Worm (Caenorhabditis elegans) whole organism, late embryonic: ENCODE data around the gene adh-1.

Experiments used
- ahr-1 ChIP-seq: sonication (generic microtip); optimal IDR thresholded peaks from 2 replicates; lab custom pipeline; 2016; ENCODE audit warnings: missing genetic modification characterization, missing compliant biosample characterization
- ceh-14 ChIP-seq: sonication (generic microtip); optimal IDR thresholded peaks from 2 replicates; lab custom pipeline; 2016; ENCODE audit warnings: missing genotype, missing genetic modification characterization, missing compliant biosample characterization
- ceh-24 ChIP-seq: sonication (generic microtip); optimal IDR thresholded peaks from 2 replicates; lab custom pipeline; 2016; ENCODE audit warnings: mild to moderate bottlenecking, missing genetic modification characterization, missing compliant biosample characterization
- dmd-4 ChIP-seq: sonication (generic microtip); optimal IDR thresholded peaks from 2 replicates; lab custom pipeline; 2016; ENCODE audit warnings: borderline replicate concordance, missing genetic modification characterization, missing compliant biosample characterization
- fkh-10 ChIP-seq: fragments of 150-350 bp; optimal IDR thresholded peaks from 2 replicates; lab custom pipeline; 2014; ENCODE audit warnings: missing biosample characterization, missing genetic modification reagents, missing genetic modification characterization
- odd-2 ChIP-seq: sonication (generic microtip); optimal IDR thresholded peaks from 2 replicates; lab custom pipeline; 2017; ENCODE audit warnings: antibody characterized with exemption, mild to moderate bottlenecking, missing genetic modification characterization, missing compliant biosample characterization
- tbx-2 ChIP-seq: sonication (generic microtip); optimal IDR thresholded peaks from 2 replicates; lab custom pipeline; 2016; ENCODE audit warnings: missing genetic modification characterization, missing compliant biosample characterization

DNA sequence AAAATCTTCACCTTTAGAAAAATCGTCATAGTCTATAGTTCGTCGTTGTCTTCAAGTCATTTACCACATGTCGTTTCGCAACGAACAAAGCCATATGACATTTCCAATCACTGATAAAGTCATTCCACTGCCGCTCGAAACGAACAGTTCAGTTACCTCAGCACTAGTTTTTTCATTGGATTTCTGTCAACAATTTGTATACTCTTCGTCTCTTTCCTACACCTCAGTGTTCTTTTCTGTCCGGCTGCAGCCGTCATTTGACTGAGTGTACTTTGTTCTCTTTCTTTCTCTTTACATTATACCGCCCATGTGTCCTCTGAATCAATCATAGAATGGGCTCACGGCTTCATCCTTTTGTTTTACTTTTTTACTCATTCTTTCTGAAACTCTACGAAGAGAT, 33.2 kb downstream of the adh-1 start:
- TF ChIP-seq ahr-1 (tag; lab: Kevin White, UChicago), result no peak
- TF ChIP-seq fkh-10 (GFP tag; lab: Kevin White, UChicago), result no peak
- TF ChIP-seq tbx-2 (tag; lab: Kevin White, UChicago), result no peak
- TF ChIP-seq dmd-4 (tag; lab: Kevin White, UChicago), result no peak
- no peak for TF ChIP-seq odd-2 (tag; lab: Kevin White, UChicago)
- no peak for TF ChIP-seq ceh-14 (tag; lab: Kevin White, UChicago)
- no peak for TF ChIP-seq ceh-24
